Worm (Caenorhabditis elegans) whole organism, early embryonic: ENCODE results near the gene smut-1.

Experiments used
- B0310.2 ChIP-seq: sonication (generic microtip); optimal IDR thresholded peaks from 2 replicates; lab custom pipeline; 2016; ENCODE audit warnings: mild to moderate bottlenecking, missing genetic modification characterization, missing compliant biosample characterization
- F13C5.2 ChIP-seq: sonication (generic microtip); optimal IDR thresholded peaks from 2 replicates; lab custom pipeline; 2017; ENCODE audit warnings: mild to moderate bottlenecking, missing genetic modification characterization, inconsistent platforms, missing compliant biosample characterization
- aly-1 ChIP-seq: sonication (generic microtip); optimal IDR thresholded peaks from 2 replicates; lab custom pipeline; 2016; ENCODE audit warnings: missing genetic modification characterization, missing compliant biosample characterization
- ama-1 ChIP-seq: fragments of 150-350 bp; optimal IDR thresholded peaks from 2 replicates; lab custom pipeline; 2014
- ceh-13 ChIP-seq: fragments of 200-800 bp; sonication (Bioruptor generic); optimal IDR thresholded peaks from 2 replicates; lab custom pipeline; 2018; ENCODE audit warnings: mild to moderate bottlenecking, missing genetic modification characterization, missing compliant biosample characterization
- ceh-36 ChIP-seq: sonication (generic microtip); optimal IDR thresholded peaks from 2 replicates; lab custom pipeline; 2016; ENCODE audit warnings: missing genetic modification characterization, inconsistent platforms, missing compliant biosample characterization
- ets-7 ChIP-seq: sonication (generic microtip); optimal IDR thresholded peaks from 2 replicates; lab custom pipeline; 2016; ENCODE audit warnings: missing genotype, missing genetic modification characterization, missing compliant biosample characterization
- flt-1 ChIP-seq: fragments of 200-800 bp; sonication (Bioruptor generic); IDR thresholded peaks from 2 replicates; pipeline ENCODE4 v1.3.6; 2022; ENCODE audit warnings: missing genetic modification characterization, missing compliant biosample characterization
- hmbx-1 ChIP-seq: sonication (generic microtip); optimal IDR thresholded peaks from 2 replicates; lab custom pipeline; 2016; ENCODE audit warnings: mild to moderate bottlenecking, missing genetic modification characterization, missing compliant biosample characterization
- hmg-4 ChIP-seq: fragments of 200-800 bp; sonication (Bioruptor generic); optimal IDR thresholded peaks from 2 replicates; lab custom pipeline; 2018; ENCODE audit warnings: mild to moderate bottlenecking, missing genetic modification characterization, missing compliant biosample characterization
- hnd-1 ChIP-seq: sonication (generic microtip); optimal IDR thresholded peaks from 2 replicates; lab custom pipeline; 2016; ENCODE audit warnings: missing genetic modification characterization, missing compliant biosample characterization
- pes-1 ChIP-seq: fragments of 200-800 bp; sonication (Bioruptor generic); IDR thresholded peaks from 2 replicates; pipeline ENCODE4 v1.3.6; 2022; ENCODE audit warnings: missing genetic modification reagents, missing genetic modification characterization, missing compliant biosample characterization
- scrt-1 ChIP-seq: fragments of 200-800 bp; sonication (Bioruptor generic); IDR thresholded peaks from 2 replicates; pipeline ENCODE4 v1.3.6; 2022; ENCODE audit warnings: missing genetic modification characterization, missing compliant biosample characterization
- sea-1 ChIP-seq: fragments of 200-800 bp; sonication (Bioruptor generic); conservative IDR thresholded peaks from 2 replicates; pipeline ENCODE4 v1.3.6; 2022; ENCODE audit warnings: missing genetic modification characterization, missing compliant biosample characterization
- tbx-11 ChIP-seq: fragments of 200-800 bp; sonication (Bioruptor generic); IDR thresholded peaks from 2 replicates; pipeline ENCODE4 v1.3.6; 2022; ENCODE audit warnings: missing genetic modification characterization, missing compliant biosample characterization
- tbx-37 ChIP-seq: fragments of 200-800 bp; sonication (Bioruptor generic); conservative IDR thresholded peaks from 2 replicates; pipeline ENCODE4 v1.3.6; 2022; ENCODE audit warnings: missing genetic modification reagents, missing genetic modification characterization, missing compliant biosample characterization
- tra-4 ChIP-seq: sonication (generic microtip); optimal IDR thresholded peaks from 2 replicates; lab custom pipeline; 2017; ENCODE audit warnings: missing genetic modification characterization, missing compliant biosample characterization

The smut-1 gene

DNA sequence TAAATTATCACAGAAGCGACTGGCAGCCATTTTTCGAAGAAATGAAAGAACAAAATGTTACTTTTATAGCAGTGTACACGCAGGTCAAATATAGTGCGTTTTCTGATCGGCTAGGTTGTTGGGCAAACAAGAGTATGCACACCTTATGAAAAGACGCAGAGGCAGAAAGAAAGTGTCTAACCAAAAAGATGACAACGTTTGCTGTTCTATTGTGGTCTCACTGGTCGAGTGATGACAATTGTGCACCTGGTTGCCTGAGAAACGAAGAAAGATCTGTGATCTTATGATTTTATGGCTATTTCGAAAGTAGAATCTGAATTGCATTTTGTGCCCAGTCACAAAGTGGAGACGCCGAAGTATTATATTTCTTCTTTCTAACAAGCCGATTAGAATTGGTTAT is 13.6 kb downstream of the smut-1 start, which contains the start of gene F17A9.4:
Gene F17A9.4, minus strand, starts transcription at position 97 of the 400 bp plus-strand sequence.
- TF ChIP-seq ceh-13 (GFP tag; lab: Kevin White, UChicago) (no peak), hmg-4 (GFP tag; lab: Kevin White, UChicago) (no peak), pes-1 (GFP tag; lab: Robert Waterston, UW) (no peak), F13C5.2 (tag; lab: Kevin White, UChicago) (no peak), flt-1 (GFP tag; lab: Robert Waterston, UW) (no peak), scrt-1 (GFP tag; lab: Robert Waterston, UW) (no peak), ets-7 (tag; lab: Kevin White, UChicago) (no peak), ama-1 (lab: Kevin White, UChicago) (no peak), tbx-37 (GFP tag; lab: Robert Waterston, UW) (no peak)

DNA sequence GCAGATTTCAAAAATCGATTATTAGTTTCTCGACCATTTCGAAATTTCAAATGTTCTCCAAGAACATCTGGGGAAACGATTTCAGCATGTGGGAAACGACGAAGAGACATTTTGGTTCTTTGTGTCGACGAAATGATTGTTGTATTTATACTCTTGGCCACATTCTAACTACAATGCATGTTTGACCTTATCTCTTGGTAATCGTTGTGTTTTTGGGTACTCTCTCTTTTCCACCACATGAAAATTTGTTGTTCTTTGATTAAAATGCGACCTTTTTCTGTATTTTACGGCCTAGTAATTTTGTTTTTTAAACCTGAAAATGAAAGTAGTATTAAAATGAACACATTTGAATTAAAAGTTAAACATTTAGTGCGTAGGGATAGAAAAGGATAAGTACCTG is 15.9 kb downstream of the smut-1 start, which contains the start of gene F17A9.5:
Gene F17A9.5, minus strand, starts transcription at position 175 of the 400 bp plus-strand sequence.
- TF ChIP-seq ceh-36 (no peak), tra-4 (no peak), aly-1 (tag; lab: Kevin White, UChicago) (no peak), flt-1 (GFP tag; lab: Robert Waterston, UW) (no peak), hnd-1 (tag; lab: Kevin White, UChicago) (no peak), ama-1 (lab: Kevin White, UChicago) (no peak), scrt-1 (GFP tag; lab: Robert Waterston, UW) (no peak), ceh-13 (GFP tag; lab: Kevin White, UChicago) (no peak), F13C5.2 (tag; lab: Kevin White, UChicago) (no peak), tbx-37 (GFP tag; lab: Robert Waterston, UW) (no peak), pes-1 (GFP tag; lab: Robert Waterston, UW) (no peak), hmbx-1 (no peak), B0310.2 (tag; lab: Kevin White, UChicago) (no peak), sea-1 (GFP tag; lab: Robert Waterston, UW) (no peak)

DNA sequence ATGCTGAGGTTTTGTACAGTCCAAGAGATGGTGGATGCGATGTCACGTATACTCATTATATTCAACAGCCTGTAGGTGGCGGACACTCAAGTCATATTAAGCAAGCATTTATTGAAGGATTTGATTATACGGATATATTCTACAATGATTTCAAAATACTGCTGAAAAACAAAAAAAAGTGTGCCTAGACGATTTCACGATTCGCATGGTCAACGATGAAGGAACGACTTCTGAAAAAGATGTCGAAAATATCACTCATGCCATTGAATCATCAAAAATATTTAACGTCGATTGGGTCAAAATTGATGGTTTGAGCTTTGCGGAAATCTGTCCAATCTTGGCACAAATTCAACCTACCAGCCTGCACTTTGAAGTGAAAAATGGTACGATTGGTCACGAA is 20.1 kb downstream of the smut-1 start:
- TF ChIP-seq hmbx-1 (no peak), ceh-36 (no peak), tra-4 (no peak), pes-1 (GFP tag; lab: Robert Waterston, UW) (no peak), ama-1 (lab: Kevin White, UChicago) (no peak), hmg-4 (GFP tag; lab: Kevin White, UChicago) (no peak), aly-1 (tag; lab: Kevin White, UChicago) (no peak), B0310.2 (tag; lab: Kevin White, UChicago) (no peak), hnd-1 (tag; lab: Kevin White, UChicago) (no peak), tbx-11 (no peak), ceh-13 (GFP tag; lab: Kevin White, UChicago) (no peak), tbx-37 (GFP tag; lab: Robert Waterston, UW) (no peak), ets-7 (tag; lab: Kevin White, UChicago) (no peak), sea-1 (GFP tag; lab: Robert Waterston, UW) (no peak), scrt-1 (GFP tag; lab: Robert Waterston, UW) (no peak), F13C5.2 (tag; lab: Kevin White, UChicago) (no peak), flt-1 (GFP tag; lab: Robert Waterston, UW) (no peak)

DNA sequence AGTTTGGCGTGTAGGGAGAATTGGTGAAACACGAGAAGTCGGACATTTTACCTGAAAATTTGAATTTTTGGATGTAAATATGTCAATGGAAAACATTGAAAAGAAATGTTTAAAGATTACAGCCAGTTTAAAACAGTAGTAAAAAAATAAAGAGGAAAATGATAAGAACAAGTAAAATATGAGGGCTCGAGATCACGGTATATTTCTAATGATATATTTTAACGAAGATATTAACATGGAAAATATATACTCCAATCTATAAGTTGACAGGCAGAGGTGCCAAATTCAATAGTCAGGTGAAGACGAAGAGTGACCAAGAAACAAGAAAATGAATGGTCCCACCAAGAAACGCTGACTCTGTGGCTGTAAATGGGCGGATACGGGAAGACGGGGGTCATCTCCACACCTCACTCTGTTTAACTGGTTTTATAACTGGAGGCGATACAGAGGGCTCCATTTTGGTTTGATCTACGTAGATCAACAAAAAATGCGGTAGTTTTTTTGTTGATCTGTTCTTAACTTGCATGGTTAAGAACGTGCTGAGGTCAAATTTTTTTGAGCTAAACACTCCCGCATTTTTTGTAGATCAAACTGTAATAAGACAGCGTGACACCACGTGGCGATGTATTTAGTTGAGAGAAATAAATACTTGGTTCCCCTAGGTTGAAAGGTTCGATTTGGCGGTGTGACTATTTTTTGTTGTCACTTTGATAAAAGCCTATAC is 23.4 kb downstream of the smut-1 start, which contains the start of gene ceh-49:
Gene ceh-49, minus strand, starts transcription at position 51 of the 724 bp plus-strand sequence.
- TF ChIP-seq hmg-4 (GFP tag; lab: Kevin White, UChicago) = no peak
- TF ChIP-seq F13C5.2 (tag; lab: Kevin White, UChicago) = no peak
- no peak for TF ChIP-seq ceh-36
- TF ChIP-seq ets-7 (tag; lab: Kevin White, UChicago) = no peak
- no peak for TF ChIP-seq ama-1 (lab: Kevin White, UChicago)
- no peak for TF ChIP-seq scrt-1 (GFP tag; lab: Robert Waterston, UW)
- no peak for TF ChIP-seq tbx-37 (GFP tag; lab: Robert Waterston, UW)
- no peak for TF ChIP-seq B0310.2 (tag; lab: Kevin White, UChicago)
- no peak for TF ChIP-seq flt-1 (GFP tag; lab: Robert Waterston, UW)
- no peak for TF ChIP-seq tra-4
- TF ChIP-seq sea-1 (GFP tag; lab: Robert Waterston, UW) = no peak
- TF ChIP-seq ceh-13 (GFP tag; lab: Kevin White, UChicago) = no peak
- no peak for TF ChIP-seq hnd-1 (tag; lab: Kevin White, UChicago)
- TF ChIP-seq hmbx-1 = no peak
- no peak for TF ChIP-seq tbx-11
- TF ChIP-seq pes-1 (GFP tag; lab: Robert Waterston, UW) = no peak
- TF ChIP-seq aly-1 (tag; lab: Kevin White, UChicago) = no peak

DNA sequence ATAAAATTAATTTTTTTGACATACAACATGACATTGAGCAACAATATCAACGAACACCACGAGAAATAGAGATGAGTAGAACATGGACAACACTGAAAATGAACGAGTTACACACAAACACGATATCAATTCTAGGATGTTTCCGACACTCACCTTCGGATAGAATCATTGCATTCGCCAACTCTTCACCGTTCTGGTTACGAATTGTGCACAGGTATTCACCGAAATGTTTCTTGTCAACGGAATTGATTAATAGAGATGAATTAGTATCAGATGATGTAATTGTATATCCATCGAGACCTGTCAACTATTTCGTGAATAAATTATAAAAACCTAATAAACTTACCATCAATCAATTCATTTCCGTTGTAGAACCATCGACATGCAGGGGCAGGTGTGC is 24.8 kb downstream of the smut-1 start:
- TF ChIP-seq ceh-13 (GFP tag; lab: Kevin White, UChicago) (no peak), scrt-1 (GFP tag; lab: Robert Waterston, UW) (no peak), tbx-37 (GFP tag; lab: Robert Waterston, UW) (no peak), B0310.2 (tag; lab: Kevin White, UChicago) (no peak), F13C5.2 (tag; lab: Kevin White, UChicago) (no peak), ceh-36 (no peak), aly-1 (tag; lab: Kevin White, UChicago) (no peak), tbx-11 (no peak), pes-1 (GFP tag; lab: Robert Waterston, UW) (no peak), hnd-1 (tag; lab: Kevin White, UChicago) (no peak), hmbx-1 (no peak), hmg-4 (GFP tag; lab: Kevin White, UChicago) (no peak), sea-1 (GFP tag; lab: Robert Waterston, UW) (no peak), flt-1 (GFP tag; lab: Robert Waterston, UW) (no peak)

DNA sequence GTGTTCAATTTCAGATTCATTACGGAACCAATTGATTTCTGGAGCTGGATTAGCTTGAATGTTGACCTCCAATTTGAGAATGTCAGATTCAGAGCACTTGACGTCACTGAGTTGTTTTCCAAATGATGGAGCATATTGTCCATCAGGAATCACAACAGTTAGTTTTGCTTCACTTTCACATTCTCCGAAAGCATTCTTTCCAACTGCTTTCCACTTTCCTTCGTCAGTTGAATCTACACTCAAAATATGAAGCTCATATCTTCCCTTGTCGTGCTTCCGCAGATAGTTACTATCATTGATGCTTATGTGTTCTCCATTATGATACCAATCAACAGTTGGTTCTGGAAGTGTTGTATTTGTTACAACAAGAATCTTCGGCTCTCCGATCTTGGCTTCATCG is 31.4 kb downstream of the smut-1 start:
- TF ChIP-seq flt-1 (GFP tag; lab: Robert Waterston, UW) (no peak), pes-1 (GFP tag; lab: Robert Waterston, UW) (no peak), B0310.2 (tag; lab: Kevin White, UChicago) (no peak), tbx-11 (no peak)
